Worm (Caenorhabditis elegans) whole organism, L2 larva: Measurements from ENCODE around the gene fbxc-32.

ENCODE experiments used
- aly-2 ChIP-seq: fragments of 150-350 bp; optimal IDR thresholded peaks from 2 replicates; lab custom pipeline; 2014; ENCODE audit warnings: missing biosample characterization, missing genetic modification characterization
- ceh-82 ChIP-seq: fragments of 150-350 bp; optimal IDR thresholded peaks from 2 replicates; lab custom pipeline; 2014; ENCODE audit warnings: missing biosample characterization, missing genetic modification characterization
- elt-1 ChIP-seq: fragments of 150-350 bp; optimal IDR thresholded peaks from 2 replicates; lab custom pipeline; 2014; ENCODE audit warnings: missing biosample characterization, missing genetic modification characterization
- elt-3 ChIP-seq: sonication (generic microtip); optimal IDR thresholded peaks from 2 replicates; lab custom pipeline; 2017; ENCODE audit warnings: missing biosample characterization, missing genetic modification characterization
- fos-1 ChIP-seq: fragments of 150-350 bp; optimal IDR thresholded peaks from 2 replicates; lab custom pipeline; 2014; ENCODE audit warnings: missing biosample characterization, missing genetic modification characterization
- lsy-2 ChIP-seq, 2 experiments: fragments of 150-350 bp in 1 of 2; sonication (generic microtip) in 1 of 2; optimal IDR thresholded peaks; 2 replicates each; lab custom pipeline; 2014 to 2017; ENCODE audit warnings: missing biosample characterization in 2 of 2, missing genetic modification characterization in 2 of 2
- nhr-12 ChIP-seq: fragments of 150-350 bp; optimal IDR thresholded peaks from 2 replicates; lab custom pipeline; 2014; ENCODE audit warnings: missing biosample characterization, missing genetic modification characterization
- nhr-237 ChIP-seq: fragments of 150-350 bp; optimal IDR thresholded peaks from 2 replicates; lab custom pipeline; 2014; ENCODE audit warnings: missing biosample characterization, missing genetic modification characterization
- skn-1 ChIP-seq: sonication (generic microtip); optimal IDR thresholded peaks from 2 replicates; lab custom pipeline; 2017; ENCODE audit warnings: missing biosample characterization, missing genetic modification characterization
- snpc-4 ChIP-seq: fragments of 150-350 bp; optimal IDR thresholded peaks from 2 replicates; lab custom pipeline; 2014; ENCODE audit warnings: missing biosample characterization, missing genetic modification characterization

DNA sequence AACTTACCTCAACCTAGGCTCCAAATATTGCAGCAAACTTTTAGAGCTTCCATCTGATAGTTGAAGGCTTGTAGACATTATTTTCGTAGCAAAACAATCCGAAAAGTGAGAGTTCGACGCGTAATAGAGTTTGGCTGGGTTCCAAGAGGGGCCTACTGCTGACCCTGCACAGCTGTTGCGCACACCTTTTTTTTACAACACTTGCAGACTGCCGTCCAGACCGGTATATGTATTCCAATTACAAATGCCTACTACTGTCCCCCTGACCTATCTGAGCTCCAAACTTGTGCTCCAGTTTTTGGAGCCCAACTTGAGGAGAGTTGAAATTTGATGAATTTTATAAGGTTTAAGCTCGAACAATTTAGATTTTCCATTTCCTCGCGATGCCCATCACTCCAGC is 38.4 kb downstream of the fbxc-32 start, which contains the start of the genes fbxc-24 and fbxc-27:
- no peak for TF ChIP-seq skn-1 (tag; lab: Kevin White, UChicago)
- no peak for TF ChIP-seq aly-2
- TF ChIP-seq nhr-12: no peak
- no peak for TF ChIP-seq lsy-2 (tag; optimal IDR thresholded peaks at IDR 0.05; lab: Kevin White, UChicago)
- no peak for TF ChIP-seq elt-3 (tag; lab: Kevin White, UChicago)
- TF ChIP-seq fos-1 (tag; lab: Kevin White, UChicago): no peak
- no peak for TF ChIP-seq snpc-4 (tag; lab: Kevin White, UChicago)
- TF ChIP-seq elt-1 (tag; lab: Kevin White, UChicago): no peak
- TF ChIP-seq nhr-237: no peak
- no peak for TF ChIP-seq ceh-82 (tag; lab: Kevin White, UChicago)
